Worm (Caenorhabditis elegans): ENCODE results near the gene T05C12.8.

DNA sequence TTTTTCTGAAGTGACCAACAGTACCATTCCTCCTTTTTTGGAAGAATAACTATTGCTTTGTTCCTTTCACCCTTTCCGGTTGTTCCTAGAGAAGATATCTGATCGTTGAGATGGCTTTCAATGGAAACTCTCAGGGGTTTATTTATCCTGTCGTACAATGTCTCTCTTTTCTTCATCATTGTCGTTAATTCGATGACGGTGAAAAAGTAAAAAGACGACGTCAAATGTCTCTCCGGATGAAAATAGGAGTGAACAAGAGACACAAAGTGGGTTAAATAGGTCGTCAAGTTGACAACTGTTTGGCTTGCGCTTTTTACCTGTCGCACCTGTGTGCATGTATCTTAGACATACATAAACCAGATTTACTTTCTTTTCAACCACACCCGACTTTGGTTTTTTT, 3.6 kb upstream of the T05C12.8 start:
- no peak for TF ChIP-seq pha-4 (tag; optimal IDR thresholded peaks at IDR 0.05)
- TF ChIP-seq K02D7.2 (tag; optimal IDR thresholded peaks at IDR 0.05) = no peak
- no peak for TF ChIP-seq pat-9 (tag; optimal IDR thresholded peaks at IDR 0.05)
- no peak for TF ChIP-seq pqm-1 (tag; optimal IDR thresholded peaks at IDR 0.05)
- no peak for TF ChIP-seq K09A11.1 (tag; optimal IDR thresholded peaks at IDR 0.05; ENCODE audit: insufficient read depth)
- TF ChIP-seq ets-4 (tag; optimal IDR thresholded peaks at IDR 0.05) = no peak
- no peak for TF ChIP-seq sdc-2 (tag; optimal IDR thresholded peaks at IDR 0.05)
- no peak for TF ChIP-seq rnt-1 (tag; optimal IDR thresholded peaks at IDR 0.05)
- TF ChIP-seq ceh-45 (GFP tag; IDR thresholded peaks at IDR 0.05) = no peak
